Worm (Caenorhabditis elegans): ENCODE measurements around the gene F58H1.2.

Gene F58H1.2

DNA sequence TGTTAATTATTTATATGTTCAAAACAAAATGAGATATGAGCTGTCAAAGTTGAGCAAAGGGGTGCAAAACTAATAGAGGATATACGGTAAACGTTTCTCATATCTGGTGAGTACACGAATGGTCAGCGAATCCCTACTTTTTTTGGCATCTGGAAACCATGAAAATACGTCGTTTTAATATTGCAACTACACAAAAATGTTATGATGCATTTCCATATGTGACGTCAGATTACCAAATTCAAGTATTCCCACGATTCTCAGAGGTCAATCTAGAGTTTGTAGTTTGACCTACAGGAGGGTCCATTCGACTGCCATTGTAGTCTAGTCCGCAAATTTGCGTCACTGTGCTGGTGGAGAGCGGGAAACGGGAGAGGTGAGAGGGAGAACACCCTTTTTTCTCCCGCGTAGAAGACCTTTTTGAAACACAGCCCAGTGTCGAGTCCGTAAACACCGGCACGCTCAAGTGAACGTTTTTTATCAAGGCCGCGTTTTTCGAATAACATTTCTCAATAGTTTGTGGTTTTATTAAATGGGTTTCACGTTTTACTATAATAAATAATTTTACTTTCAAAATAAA is 32.5 kb upstream of the F58H1.2 start:
- peak; percentile 84 for TF ChIP-seq nhr-25 (tag; optimal IDR thresholded peaks at IDR 0.05)
- TF ChIP-seq nhr-12 (tag; optimal IDR thresholded peaks at IDR 0.05) = no peak
- peak; percentile 9 for TF ChIP-seq hmg-11 (tag; optimal IDR thresholded peaks at IDR 0.05)
- TF ChIP-seq lin-15B (tag; optimal IDR thresholded peaks at IDR 0.05) = peak; percentile 38
- TF ChIP-seq pqm-1 (tag; optimal IDR thresholded peaks at IDR 0.05) = peak; percentile 24
- peak; percentile 60 for TF ChIP-seq elt-2 (tag; optimal IDR thresholded peaks at IDR 0.05)
- no peak for TF ChIP-seq fos-1 (tag; optimal IDR thresholded peaks at IDR 0.05)
- TF ChIP-seq pha-4 (tag; optimal IDR thresholded peaks at IDR 0.05) = peak; percentile 57
- peak; percentile 36 for TF ChIP-seq nhr-23 (tag; optimal IDR thresholded peaks at IDR 0.05)

DNA sequence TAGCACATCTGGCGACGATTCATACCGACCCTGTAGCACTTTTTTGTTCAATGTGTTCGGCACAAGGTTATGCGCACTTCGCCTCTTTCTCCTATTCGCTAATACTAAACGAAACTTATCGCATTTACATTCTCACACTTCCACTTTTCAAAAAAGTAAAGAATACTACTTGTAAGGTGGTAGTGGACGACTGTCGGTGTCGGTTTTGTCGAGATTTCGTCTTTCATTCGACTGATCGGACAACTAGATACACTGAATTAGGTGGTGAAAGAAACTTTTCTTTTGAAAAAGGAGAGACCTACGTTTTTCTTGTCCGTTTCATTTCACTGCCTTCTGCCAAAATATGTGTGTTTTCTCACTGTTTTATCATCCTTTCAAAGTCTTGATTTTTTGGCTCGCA is 31.3 kb upstream of the F58H1.2 start:
- no peak for TF ChIP-seq sea-2 (GFP tag; optimal IDR thresholded peaks at IDR 0.05)
- peak; percentile 19 for TF ChIP-seq nhr-25 (tag; optimal IDR thresholded peaks at IDR 0.05)
- no peak for TF ChIP-seq lsy-12 (tag; optimal IDR thresholded peaks at IDR 0.05)

DNA sequence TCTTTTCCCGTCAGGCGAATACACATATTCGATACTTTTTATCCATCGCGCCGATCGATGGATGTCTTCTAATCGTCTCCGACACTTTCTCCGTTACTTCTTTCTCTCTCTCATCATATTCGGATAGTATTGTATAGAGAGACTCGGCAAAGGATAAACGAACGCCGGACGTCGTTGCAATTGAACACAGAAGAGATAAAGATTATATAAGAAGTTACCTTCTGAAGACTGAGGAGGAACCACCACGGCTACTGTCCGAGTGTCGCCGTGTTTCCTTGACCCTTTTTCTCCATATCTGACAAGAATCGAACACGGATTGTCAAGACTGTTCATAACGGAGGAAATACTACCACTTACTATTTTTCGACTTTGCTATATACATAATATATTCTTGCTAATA is 29.7 kb upstream of the F58H1.2 start, which contains the start of gene sma-1:
sma-1 (plus strand) TSS at position 301 of the 400 bp plus-strand sequence.
- no peak for TF ChIP-seq eor-1 (tag; optimal IDR thresholded peaks at IDR 0.05)
- TF ChIP-seq nhr-67 (tag; optimal IDR thresholded peaks at IDR 0.05) = no peak
- TF ChIP-seq ZK546.5 (tag; optimal IDR thresholded peaks at IDR 0.05) = no peak
- TF ChIP-seq nhr-76 (tag; optimal IDR thresholded peaks at IDR 0.05) = no peak
- no peak for TF ChIP-seq nhr-11 (tag; optimal IDR thresholded peaks at IDR 0.05)
- TF ChIP-seq elt-1 (tag; optimal IDR thresholded peaks at IDR 0.05) = no peak
- no peak for TF ChIP-seq pha-4 (tag; optimal IDR thresholded peaks at IDR 0.05)
- no peak for TF ChIP-seq fkh-10 (GFP tag; optimal IDR thresholded peaks at IDR 0.05)
- TF ChIP-seq mdl-1 (tag; optimal IDR thresholded peaks at IDR 0.05) = no peak
- TF ChIP-seq egl-5 (tag; optimal IDR thresholded peaks at IDR 0.05) = no peak
- no peak for TF ChIP-seq R02D3.7 (tag; optimal IDR thresholded peaks at IDR 0.05)
- no peak for TF ChIP-seq egl-27 (tag; optimal IDR thresholded peaks at IDR 0.05)

- TF ChIP-seq nhr-23 (tag; optimal IDR thresholded peaks at IDR 0.05) (no peak), skn-1 (tag; optimal IDR thresholded peaks at IDR 0.05) (no peak), hmg-11 (tag; optimal IDR thresholded peaks at IDR 0.05) (no peak), fkh-10 (GFP tag; optimal IDR thresholded peaks at IDR 0.05) (no peak), nhr-76 (tag; optimal IDR thresholded peaks at IDR 0.05) (no peak), elt-2 (tag; optimal IDR thresholded peaks at IDR 0.05) (peak; percentile 84), pqm-1 (tag; optimal IDR thresholded peaks at IDR 0.05) (peak; percentile 72), ZK546.5 (tag; optimal IDR thresholded peaks at IDR 0.05) (no peak)
Observed at ce11 chrV:11900127-11900526, 28.8 kb upstream of the F58H1.2 start.

DNA sequence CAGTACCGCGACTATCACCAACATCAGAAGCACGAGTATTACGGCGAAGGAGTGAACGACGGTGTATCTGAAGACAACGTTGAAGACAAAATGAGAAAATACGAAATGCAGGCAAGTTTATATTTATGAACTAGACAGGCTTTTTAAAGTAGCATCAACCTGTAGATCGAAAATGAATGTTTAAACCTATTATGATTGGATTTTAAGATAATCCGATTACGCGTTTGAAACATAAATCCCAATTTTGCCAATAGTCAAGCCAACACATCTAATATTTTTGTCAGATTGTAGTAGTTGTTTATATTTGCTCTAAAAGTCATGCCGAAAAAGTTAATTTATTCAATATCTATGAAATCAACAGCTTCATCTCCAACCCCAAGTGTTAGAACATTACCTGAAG is 27.6 kb upstream of the F58H1.2 start:
- TF ChIP-seq R02D3.7 (tag; optimal IDR thresholded peaks at IDR 0.05) (no peak), pqm-1 (tag; optimal IDR thresholded peaks at IDR 0.05) (no peak), sea-2 (GFP tag; optimal IDR thresholded peaks at IDR 0.05) (no peak), egl-27 (tag; optimal IDR thresholded peaks at IDR 0.05) (no peak), nhr-77 (tag; optimal IDR thresholded peaks at IDR 0.05) (no peak), nhr-12 (tag; optimal IDR thresholded peaks at IDR 0.05) (no peak)

DNA sequence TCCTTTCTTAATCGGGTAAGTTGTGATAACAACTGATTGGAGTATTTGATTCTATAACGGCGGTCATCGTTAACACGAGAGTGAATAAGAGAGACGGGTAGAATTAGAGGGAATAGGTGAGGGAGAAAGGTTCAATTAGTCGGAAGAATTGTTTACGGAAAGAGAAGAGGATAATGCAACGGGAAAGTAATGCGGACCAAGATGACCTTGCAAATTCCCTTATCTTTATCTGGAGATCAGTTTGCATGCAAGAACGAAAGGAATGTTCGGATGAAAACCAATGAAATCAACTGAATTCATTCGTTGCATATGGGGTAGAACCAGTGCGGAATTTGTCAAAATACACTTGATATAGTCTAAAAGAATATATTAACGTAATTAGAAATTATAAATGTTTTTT is 26.7 kb upstream of the F58H1.2 start:
- TF ChIP-seq jun-1 (tag; optimal IDR thresholded peaks at IDR 0.05) (no peak), ceh-9 (tag; optimal IDR thresholded peaks at IDR 0.05) (no peak), nhr-11 (tag; optimal IDR thresholded peaks at IDR 0.05) (no peak), nhr-28 (tag; optimal IDR thresholded peaks at IDR 0.05) (no peak), R02D3.7 (tag; optimal IDR thresholded peaks at IDR 0.05) (no peak), nhr-67 (tag; optimal IDR thresholded peaks at IDR 0.05) (no peak), ceh-16 (tag; optimal IDR thresholded peaks at IDR 0.05) (no peak)

DNA sequence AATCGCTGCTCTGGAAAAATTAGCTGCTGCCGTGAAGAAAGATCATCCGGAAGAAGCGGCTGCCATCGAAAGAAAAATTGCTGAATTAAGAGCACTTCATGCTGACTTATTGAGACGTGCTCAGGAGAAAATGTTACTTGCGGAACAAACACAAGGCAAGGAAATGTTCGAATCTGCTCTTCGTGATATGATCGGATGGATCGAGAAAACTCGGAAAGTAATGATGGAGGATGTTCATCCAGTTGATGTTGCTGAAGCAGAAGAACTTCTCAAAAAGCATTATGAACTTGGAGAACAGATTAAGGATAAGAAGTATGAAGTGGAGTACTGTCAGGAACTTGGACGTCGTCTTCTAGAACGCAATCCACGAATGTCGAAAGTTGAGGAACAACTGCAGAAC is 22.9 kb upstream of the F58H1.2 start:
- TF ChIP-seq daf-12 (tag; optimal IDR thresholded peaks at IDR 0.05) = no peak
- no peak for TF ChIP-seq aly-2 (tag; optimal IDR thresholded peaks at IDR 0.05)
- TF ChIP-seq pqm-1 (tag; optimal IDR thresholded peaks at IDR 0.05) = no peak
- TF ChIP-seq jun-1 (tag; optimal IDR thresholded peaks at IDR 0.05) = no peak
- no peak for TF ChIP-seq elt-2 (tag; optimal IDR thresholded peaks at IDR 0.05)
- no peak for TF ChIP-seq nhr-28 (tag; optimal IDR thresholded peaks at IDR 0.05)
- TF ChIP-seq fkh-10 (GFP tag; optimal IDR thresholded peaks at IDR 0.05) = no peak
- TF ChIP-seq fos-1 (tag; optimal IDR thresholded peaks at IDR 0.05) = no peak
- TF ChIP-seq ceh-9 (tag; optimal IDR thresholded peaks at IDR 0.05) = no peak
- TF ChIP-seq nfya-1 (tag; optimal IDR thresholded peaks at IDR 0.05; ENCODE audit: insufficient read depth) = no peak
- no peak for TF ChIP-seq elt-1 (tag; optimal IDR thresholded peaks at IDR 0.05)
- TF ChIP-seq nhr-76 (tag; optimal IDR thresholded peaks at IDR 0.05) = no peak
- TF ChIP-seq fkh-2 (tag; optimal IDR thresholded peaks at IDR 0.05) = no peak
- TF ChIP-seq eor-1 (tag; optimal IDR thresholded peaks at IDR 0.05) = no peak
- TF ChIP-seq ceh-82 (tag; optimal IDR thresholded peaks at IDR 0.05) = no peak
- TF ChIP-seq ztf-11 (tag; optimal IDR thresholded peaks at IDR 0.05) = no peak
- TF ChIP-seq lin-15B (tag; optimal IDR thresholded peaks at IDR 0.05) = no peak
- TF ChIP-seq nhr-43 (tag; optimal IDR thresholded peaks at IDR 0.05; ENCODE audit: poor library complexity, severe bottlenecking) = no peak
- no peak for TF ChIP-seq ceh-16 (tag; optimal IDR thresholded peaks at IDR 0.05)

Data from whole organism, L3 larva.